Fruit fly (Drosophila melanogaster): Measurements from ENCODE around the gene CG18858.
"Not testable (repeated sequence)": the region's sequence is repeated elsewhere in the genome, so short reads cannot be mapped to it uniquely, and the experiment has no call there.

CG18858 gene

DNA sequence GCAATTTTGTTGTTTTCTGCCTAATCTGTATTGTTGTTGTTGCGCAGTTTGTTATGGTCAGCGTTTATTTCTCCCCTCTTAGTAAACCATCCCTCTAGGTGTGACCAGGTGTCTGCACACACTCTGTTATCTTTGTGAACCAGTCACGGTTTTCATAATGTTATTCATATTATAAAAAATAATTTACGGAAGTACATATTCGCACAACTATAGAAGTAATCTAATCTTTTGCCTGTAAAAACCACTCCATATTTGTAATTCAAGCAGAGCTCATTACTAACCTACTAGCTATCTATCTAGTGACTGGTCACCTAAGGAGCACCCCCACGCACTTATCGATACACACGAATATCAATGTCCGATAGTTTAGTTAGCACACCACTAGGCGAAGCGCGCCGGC lies at the start of gene CG18858, which contains the start of gene Cdc23:
CG18858 (minus strand) TSS at position 101 of the 400 bp plus-strand sequence.
Cdc23 (plus strand) TSS at position 368 of the 400 bp plus-strand sequence.
- not testable (repeated sequence) for TF ChIP-seq EcR (GFP tag; optimal IDR thresholded peaks at IDR 0.05); Dll (optimal IDR thresholded peaks at IDR 0.05); pan (optimal IDR thresholded peaks at IDR 0.05)

DNA sequence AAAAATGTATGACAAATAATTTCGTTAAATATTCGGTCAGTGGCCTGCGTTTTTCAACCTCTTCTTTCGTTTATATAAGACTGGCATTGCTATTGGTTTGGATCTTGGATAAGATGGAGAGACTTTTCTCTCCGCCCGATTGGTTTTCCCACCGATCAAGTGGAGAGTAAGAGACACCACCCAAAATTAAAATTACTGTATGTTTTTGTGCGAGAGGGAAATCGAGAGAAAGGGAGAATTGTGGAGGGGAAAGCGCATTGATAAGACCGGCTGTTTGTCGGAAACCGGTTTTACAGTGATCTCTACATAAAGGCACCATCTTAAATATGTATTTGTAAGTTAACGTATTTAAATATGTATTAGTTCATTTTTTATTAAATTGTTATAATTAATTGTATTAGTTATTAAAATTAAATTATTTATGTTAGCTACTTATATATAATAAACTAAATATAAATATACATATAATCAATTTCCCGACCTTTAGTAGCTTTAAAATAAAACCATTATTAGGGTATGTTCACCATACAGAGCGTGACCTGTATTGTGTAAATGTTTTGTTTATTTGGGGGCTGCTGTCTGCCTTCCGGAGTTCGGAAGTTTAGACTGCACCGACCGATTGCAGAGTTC lies 35.7 kb upstream of the CG18858 start, which contains the start of gene CG34007:
CG34007 (plus strand) TSS at position 608 of the 630 bp plus-strand sequence.
- no peak for TF ChIP-seq CG8478 (optimal IDR thresholded peaks at IDR 0.05)
- no peak for TF ChIP-seq psq (optimal IDR thresholded peaks at IDR 0.05)
- TF ChIP-seq pan (optimal IDR thresholded peaks at IDR 0.05): no peak
- no peak for TF ChIP-seq EcR (GFP tag; optimal IDR thresholded peaks at IDR 0.05)
- no peak for TF ChIP-seq usp (GFP tag; optimal IDR thresholded peaks at IDR 0.05)
- no peak for TF ChIP-seq Dll (optimal IDR thresholded peaks at IDR 0.05)

DNA sequence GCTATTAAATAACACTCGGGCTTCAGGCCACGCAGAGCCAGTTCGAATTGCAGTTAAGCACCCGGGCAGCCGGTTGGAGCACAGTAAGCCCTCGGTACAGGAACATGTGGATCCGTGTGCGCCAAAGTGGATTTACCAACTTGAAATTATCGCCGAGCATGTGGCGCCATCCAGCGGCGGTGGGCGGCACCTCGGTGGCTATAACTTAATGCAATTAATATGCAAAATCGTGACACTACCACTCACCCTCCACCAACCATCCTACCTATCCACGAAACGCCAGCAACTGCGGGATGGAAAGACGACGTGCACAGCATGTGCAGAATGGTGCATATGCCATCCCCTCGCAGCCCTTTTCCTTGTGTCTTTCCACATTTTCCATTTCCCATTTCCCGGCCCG lies 29.3 kb upstream of the CG18858 start:
- TF ChIP-seq psq (optimal IDR thresholded peaks at IDR 0.05): no peak
- TF ChIP-seq CG8478 (optimal IDR thresholded peaks at IDR 0.05): no peak
- no peak for TF ChIP-seq EcR (GFP tag; optimal IDR thresholded peaks at IDR 0.05)
- no peak for TF ChIP-seq Dll (optimal IDR thresholded peaks at IDR 0.05)
- TF ChIP-seq pan (optimal IDR thresholded peaks at IDR 0.05): no peak
- no peak for TF ChIP-seq usp (GFP tag; optimal IDR thresholded peaks at IDR 0.05)

DNA sequence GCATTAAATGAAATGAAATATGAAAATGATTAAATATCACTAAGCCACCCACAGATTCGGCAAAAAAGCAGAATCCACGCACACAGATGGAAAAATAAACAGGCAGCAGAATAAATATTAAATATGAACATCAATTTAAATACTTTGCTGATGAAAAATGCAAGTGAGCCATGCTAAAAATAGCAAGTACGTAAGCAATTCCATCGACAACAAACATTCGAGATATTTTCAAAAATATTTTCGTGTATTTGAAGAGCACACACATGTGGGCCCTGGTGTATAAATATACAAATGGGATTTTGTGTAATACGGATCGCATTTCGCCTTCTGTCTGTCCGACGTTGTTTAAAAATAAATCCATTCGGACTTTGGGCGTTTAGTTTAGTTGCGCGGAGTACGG lies 28.8 kb upstream of the CG18858 start:
- TF ChIP-seq psq (optimal IDR thresholded peaks at IDR 0.05) (no peak), usp (GFP tag; optimal IDR thresholded peaks at IDR 0.05) (no peak), CG8478 (optimal IDR thresholded peaks at IDR 0.05) (no peak), EcR (GFP tag; optimal IDR thresholded peaks at IDR 0.05) (no peak), pan (optimal IDR thresholded peaks at IDR 0.05) (no peak), Dll (optimal IDR thresholded peaks at IDR 0.05) (no peak)

DNA sequence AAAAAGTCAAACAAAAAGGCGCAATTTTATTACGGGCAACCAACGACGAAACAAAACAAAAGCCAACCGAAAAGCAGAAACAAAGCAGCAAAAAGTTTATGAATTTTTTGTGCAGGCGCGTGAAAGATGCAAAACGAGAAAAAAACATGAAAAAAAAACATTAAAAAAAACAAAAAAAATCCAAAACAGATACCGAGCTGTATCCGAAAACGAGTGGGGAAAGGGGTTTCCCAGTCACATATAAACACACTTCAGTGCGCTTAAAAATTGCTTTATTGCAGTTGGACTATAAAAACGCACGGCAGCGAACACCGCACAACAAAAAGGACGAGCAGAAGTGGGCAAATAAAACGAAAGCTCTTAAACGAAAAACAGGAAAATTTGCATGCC lies 27.9 kb upstream of the CG18858 start:
- no peak for TF ChIP-seq usp (GFP tag; optimal IDR thresholded peaks at IDR 0.05)
- no peak for TF ChIP-seq EcR (GFP tag; optimal IDR thresholded peaks at IDR 0.05)
- TF ChIP-seq CG8478 (optimal IDR thresholded peaks at IDR 0.05): no peak
- TF ChIP-seq pan (optimal IDR thresholded peaks at IDR 0.05): no peak
- TF ChIP-seq psq (optimal IDR thresholded peaks at IDR 0.05): no peak
- TF ChIP-seq Dll (optimal IDR thresholded peaks at IDR 0.05): no peak

DNA sequence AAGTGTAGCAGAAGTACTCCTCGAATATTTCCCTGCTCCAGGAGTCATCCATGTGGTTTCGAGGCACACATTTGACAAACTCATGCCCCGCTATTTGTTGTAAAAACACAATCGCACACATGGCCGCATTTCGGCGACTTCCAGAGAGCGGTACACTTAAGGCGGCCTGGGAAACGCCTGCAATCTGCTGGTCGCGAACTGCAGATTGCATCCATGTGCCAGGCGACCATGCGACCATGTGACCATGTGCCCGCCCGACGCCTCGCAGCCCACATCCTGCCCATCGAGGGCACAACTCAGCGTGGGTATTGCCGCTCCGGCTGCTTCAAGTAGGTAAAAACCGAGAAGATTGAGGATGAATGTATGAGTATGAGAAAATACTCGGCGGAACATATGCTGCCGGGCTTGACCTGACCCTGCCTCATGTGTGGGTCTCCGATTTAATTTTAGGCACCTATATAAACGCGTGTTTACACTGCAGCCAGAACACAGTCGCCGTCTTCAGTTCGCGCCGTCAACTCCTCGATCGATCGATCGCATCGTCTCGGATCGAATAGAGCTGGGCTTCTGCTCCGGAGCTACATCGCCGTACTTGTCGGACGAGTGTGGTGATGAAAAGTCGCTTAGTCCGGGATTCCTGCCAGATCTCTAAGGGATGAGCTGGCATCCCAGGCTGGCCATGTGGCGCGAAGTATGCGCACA lies 27.3 kb upstream of the CG18858 start:
- TF ChIP-seq psq (optimal IDR thresholded peaks at IDR 0.05) (no peak), usp (GFP tag; optimal IDR thresholded peaks at IDR 0.05) (no peak), Dll (optimal IDR thresholded peaks at IDR 0.05) (no peak), EcR (GFP tag; optimal IDR thresholded peaks at IDR 0.05) (no peak), CG8478 (optimal IDR thresholded peaks at IDR 0.05) (no peak)

DNA sequence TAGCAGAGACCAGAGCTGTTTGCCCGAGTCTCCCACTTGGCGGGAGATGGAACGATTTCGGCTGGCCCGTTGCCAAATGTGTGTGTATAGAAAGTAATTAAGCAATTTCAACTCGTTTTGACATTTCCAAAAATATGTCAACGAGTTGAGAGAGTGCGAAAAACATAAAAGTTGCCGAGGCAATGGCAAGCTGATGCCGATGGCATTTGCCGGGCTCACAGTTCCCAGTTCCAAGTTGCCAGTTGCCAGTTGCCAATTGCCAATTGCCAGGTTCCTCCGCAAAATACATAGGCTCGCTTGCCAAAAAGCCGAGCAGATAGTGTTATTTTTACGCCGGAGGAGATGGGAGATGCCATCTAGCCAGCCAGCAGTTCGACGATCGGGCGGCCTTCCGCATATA lies 24.7 kb upstream of the CG18858 start:
- TF ChIP-seq Dll (optimal IDR thresholded peaks at IDR 0.05) (no peak), usp (GFP tag; optimal IDR thresholded peaks at IDR 0.05) (no peak), EcR (GFP tag; optimal IDR thresholded peaks at IDR 0.05) (no peak)

DNA sequence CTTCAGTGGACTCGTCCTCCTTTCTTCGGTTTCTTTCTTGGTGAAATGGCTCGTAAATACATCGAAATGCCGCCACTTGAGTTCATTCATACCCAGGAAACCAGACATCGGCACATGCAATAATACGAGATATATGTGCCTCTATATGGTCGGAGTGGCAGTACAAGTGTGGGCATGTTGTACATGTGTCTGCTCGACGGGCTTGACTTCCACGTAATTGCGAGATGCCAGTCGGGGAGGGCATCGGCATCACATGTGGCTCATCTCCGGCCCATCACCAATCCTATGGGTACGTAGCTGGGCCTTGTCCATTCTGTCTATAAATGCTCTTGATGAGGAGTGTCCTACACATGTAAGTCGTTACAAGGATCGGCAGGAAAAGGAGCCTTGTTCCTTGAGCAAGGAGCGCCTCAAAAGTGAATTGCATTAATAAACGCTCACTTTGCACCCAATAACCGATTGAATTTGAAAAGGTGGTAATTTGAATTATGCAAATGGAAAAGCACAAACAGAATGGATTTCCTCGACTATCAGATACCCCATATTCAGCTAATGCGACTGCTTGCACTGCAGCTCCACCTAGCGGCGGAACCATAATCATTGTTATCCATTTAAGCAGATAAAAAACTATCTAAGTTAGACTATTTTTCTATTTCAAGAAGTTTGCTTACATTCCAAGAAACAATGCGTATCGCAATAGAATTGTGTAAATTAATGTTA lies 22.4 kb upstream of the CG18858 start:
- TF ChIP-seq psq (optimal IDR thresholded peaks at IDR 0.05): no peak
- no peak for TF ChIP-seq Dll (optimal IDR thresholded peaks at IDR 0.05)
- TF ChIP-seq EcR (GFP tag; optimal IDR thresholded peaks at IDR 0.05): no peak
- TF ChIP-seq pan (optimal IDR thresholded peaks at IDR 0.05): no peak
- no peak for TF ChIP-seq CG8478 (optimal IDR thresholded peaks at IDR 0.05)
- no peak for TF ChIP-seq usp (GFP tag; optimal IDR thresholded peaks at IDR 0.05)

DNA sequence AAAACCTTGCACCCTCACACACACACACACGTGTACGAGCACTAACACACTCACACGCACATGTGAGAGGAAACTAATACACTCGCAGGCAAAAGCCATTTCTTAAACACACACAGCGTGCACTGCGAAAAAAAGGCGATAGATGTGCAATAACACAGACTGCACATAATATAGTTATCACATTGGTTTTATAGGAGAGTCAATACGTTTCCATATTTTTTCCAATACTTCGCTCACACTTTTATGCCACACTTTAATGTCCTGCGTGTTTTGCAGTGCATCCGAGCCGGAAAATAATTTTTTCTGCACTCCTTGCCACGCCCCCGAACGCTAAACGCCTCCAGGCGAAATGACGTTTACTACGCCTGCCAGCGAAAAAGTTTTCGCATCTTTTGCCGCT lies 20.8 kb upstream of the CG18858 start:
- TF ChIP-seq CG8478 (optimal IDR thresholded peaks at IDR 0.05) (no peak), EcR (GFP tag; optimal IDR thresholded peaks at IDR 0.05) (no peak), usp (GFP tag; optimal IDR thresholded peaks at IDR 0.05) (no peak), pan (optimal IDR thresholded peaks at IDR 0.05) (no peak), psq (optimal IDR thresholded peaks at IDR 0.05) (no peak), Dll (optimal IDR thresholded peaks at IDR 0.05) (no peak)

DNA sequence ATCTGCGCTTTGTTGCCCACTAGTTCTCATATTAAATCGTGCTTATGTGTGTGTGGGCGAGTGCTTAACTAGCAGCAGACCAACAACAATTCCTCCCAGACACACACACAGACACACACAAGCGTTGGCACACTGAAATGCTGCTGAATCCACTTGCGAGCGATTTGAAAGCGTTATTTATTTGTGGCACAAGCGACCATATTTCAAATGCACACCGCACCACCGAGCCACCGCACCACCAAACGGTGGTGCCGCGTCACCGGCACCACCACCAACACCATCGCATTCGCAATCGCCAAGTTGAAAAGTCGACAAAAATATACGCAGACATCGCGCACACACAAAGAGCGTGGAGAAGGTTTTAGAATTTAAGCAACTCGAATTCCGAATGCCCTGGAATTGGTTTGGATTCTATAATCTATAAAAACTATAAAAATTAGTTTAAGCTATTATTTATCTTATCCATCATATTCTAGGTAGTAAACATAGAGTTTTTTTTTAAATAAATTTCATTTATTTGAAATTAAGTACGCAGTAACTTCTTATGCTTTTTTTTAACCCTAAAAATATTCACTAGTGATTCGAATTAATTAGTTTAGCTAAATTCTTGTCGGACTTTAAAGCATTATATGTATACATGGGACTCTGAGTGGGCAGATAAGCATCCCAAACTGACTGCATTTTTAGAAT lies 19.8 kb upstream of the CG18858 start:
- TF ChIP-seq CG8478 (optimal IDR thresholded peaks at IDR 0.05) (no peak), usp (GFP tag; optimal IDR thresholded peaks at IDR 0.05) (no peak), Dll (optimal IDR thresholded peaks at IDR 0.05) (no peak), EcR (GFP tag; optimal IDR thresholded peaks at IDR 0.05) (no peak), psq (optimal IDR thresholded peaks at IDR 0.05) (no peak), pan (optimal IDR thresholded peaks at IDR 0.05) (no peak)

DNA sequence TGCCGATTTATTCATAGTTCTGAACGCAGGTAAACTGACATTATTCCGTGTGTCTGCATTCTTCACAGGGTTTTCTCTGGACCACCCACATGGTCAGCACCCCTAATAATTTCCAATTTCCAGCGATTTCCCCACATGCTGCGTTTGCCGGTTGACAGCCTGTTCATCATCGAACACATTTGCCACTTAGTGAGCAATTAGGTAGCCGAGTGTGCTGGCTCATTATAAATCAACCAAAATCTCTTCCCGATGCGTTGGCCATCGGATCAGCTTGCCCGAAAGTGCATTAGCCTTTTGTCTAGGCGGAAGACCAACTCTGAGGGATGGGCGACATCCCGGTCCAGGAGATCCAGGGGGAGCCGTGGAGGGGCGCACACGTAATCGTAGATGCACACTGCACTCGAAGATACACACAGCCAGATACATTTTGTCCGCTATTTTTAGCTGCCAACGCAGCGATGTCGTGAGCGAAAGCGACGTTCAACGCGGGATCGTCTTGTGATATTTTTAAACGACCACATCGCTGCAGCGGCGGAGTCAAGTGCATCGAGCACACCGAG lies 17.9 kb upstream of the CG18858 start:
- TF ChIP-seq usp (GFP tag; optimal IDR thresholded peaks at IDR 0.05) (no peak), psq (optimal IDR thresholded peaks at IDR 0.05) (no peak), Dll (optimal IDR thresholded peaks at IDR 0.05) (no peak), EcR (GFP tag; optimal IDR thresholded peaks at IDR 0.05) (peak in 1 of 2 experiments; percentile 79), pan (optimal IDR thresholded peaks at IDR 0.05) (no peak), CG8478 (optimal IDR thresholded peaks at IDR 0.05) (no peak)
